Fruit fly (Drosophila melanogaster): ENCODE measurements around the gene ND-B8.

The ND-B8 gene

DNA sequence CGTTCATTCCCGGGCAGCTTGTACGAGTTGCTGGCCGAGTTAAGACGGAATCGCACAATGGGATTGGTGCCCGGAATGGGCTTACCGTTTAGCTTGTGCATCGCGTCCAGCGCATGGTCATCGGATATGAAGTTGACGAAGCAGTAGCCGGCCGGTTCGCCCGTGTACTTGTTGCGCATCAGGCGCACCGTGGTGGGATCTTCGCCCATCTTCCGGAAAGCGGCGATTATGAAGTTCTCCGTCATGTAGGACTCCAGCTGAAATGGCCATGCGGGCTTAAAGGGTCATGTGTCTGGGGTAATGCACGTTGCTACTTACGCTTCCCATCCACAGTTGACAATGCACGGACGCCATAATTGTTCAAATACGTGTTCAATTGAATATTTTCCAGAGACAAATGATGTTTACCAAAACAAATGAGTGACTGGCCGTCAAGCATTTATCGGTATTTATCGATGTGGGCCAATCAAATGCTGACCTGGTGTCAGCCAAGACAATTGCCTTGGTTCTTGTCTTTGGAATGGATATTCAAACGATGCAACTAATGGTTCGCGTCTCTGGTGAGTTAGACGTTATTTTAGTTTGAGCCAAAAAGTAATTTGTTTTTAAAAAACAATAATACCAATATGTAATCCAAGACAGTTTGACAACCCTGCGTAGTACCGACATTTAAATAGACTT is at the start of gene ND-B8, which contains the start of gene Secp43 (continued):
- TF ChIP-seq Myb (GFP tag; optimal IDR thresholded peaks at IDR 0.05) (peak; percentile 99), HLH4C (GFP tag; IDR thresholded peaks at IDR 0.05; ENCODE audit: partially characterized antibody) (peak; percentile 86), CG6854 (GFP tag; optimal IDR thresholded peaks at IDR 0.05) (no peak), Ets97D (GFP tag; optimal IDR thresholded peaks at IDR 0.05) (peak; percentile 81), Xrp1 (GFP tag; IDR thresholded peaks at IDR 0.05) (no peak), exex (tag; optimal IDR thresholded peaks at IDR 0.05) (peak; percentile 16), CG10543 (GFP tag; optimal IDR thresholded peaks at IDR 0.05) (no peak), Lhr (GFP tag; optimal IDR thresholded peaks at IDR 0.05) (peak; percentile 70), Opbp (GFP tag; IDR thresholded peaks at IDR 0.05; ENCODE audit: partially characterized antibody) (peak; percentile 77; the same call in 2 of the 3 replicates), CG14860 (GFP tag; IDR thresholded peaks at IDR 0.05; ENCODE audit: partially characterized antibody) (peak; percentile 65), CG12391 (tag; optimal IDR thresholded peaks at IDR 0.05) (peak; percentile 24), Xbp1 (GFP tag; optimal IDR thresholded peaks at IDR 0.05) (peak; percentile 0), CG13287 (GFP tag; IDR thresholded peaks at IDR 0.05; ENCODE audit: partially characterized antibody) (peak; percentile 82), CHES-1-like (GFP tag; optimal IDR thresholded peaks at IDR 0.05) (peak; percentile 46), CG17385 (GFP tag; optimal IDR thresholded peaks at IDR 0.05) (no peak), CG34376 (GFP tag; optimal IDR thresholded peaks at IDR 0.05) (peak; percentile 82), gfzf (GFP tag; optimal IDR thresholded peaks at IDR 0.05) (peak; percentile 72), CG17912 (GFP tag; optimal IDR thresholded peaks at IDR 0.05) (peak; percentile 11), CG12104 (GFP tag; optimal IDR thresholded peaks at IDR 0.05) (no peak), zen (tag; optimal IDR thresholded peaks at IDR 0.05) (peak; percentile 59), ftz-f1 (GFP tag; optimal IDR thresholded peaks at IDR 0.05) (peak; percentile 26), chinmo (GFP tag; IDR thresholded peaks at IDR 0.05; ENCODE audit: partially characterized antibody) (peak; percentile 88; the same call in 2 of the 4 replicates), CG2129 (GFP tag; IDR thresholded peaks at IDR 0.05; ENCODE audit: partially characterized antibody) (0 out of 2 replicates have a peak, but pooled peaks have one; percentile 29), CG2889 (GFP tag; IDR thresholded peaks at IDR 0.05) (no peak), CG3726 (GFP tag; IDR thresholded peaks at IDR 0.05) (no peak), CG8290 (GFP tag; optimal IDR thresholded peaks at IDR 0.05) (peak; percentile 56), CG8290 (tag; optimal IDR thresholded peaks at IDR 0.05) (peak in 1 of 2 experiments; percentile 71), her (GFP tag; optimal IDR thresholded peaks at IDR 0.05) (no peak), Pdp1 (GFP tag; optimal IDR thresholded peaks at IDR 0.05) (peak in 1 of 2 experiments; percentile 44), hbn (GFP tag; IDR thresholded peaks at IDR 0.05; ENCODE audit: partially characterized antibody) (peak; percentile 57), pfk (GFP tag; optimal IDR thresholded peaks at IDR 0.05) (no peak), ttk (GFP tag; IDR thresholded peaks at IDR 0.05) (no peak), CG17829 (tag; optimal IDR thresholded peaks at IDR 0.05) (peak; percentile 15), CG13296 (GFP tag; optimal IDR thresholded peaks at IDR 0.05) (no peak), PHDP (tag; optimal IDR thresholded peaks at IDR 0.05) (no peak), Dfd (GFP tag; optimal IDR thresholded peaks at IDR 0.05) (no peak), trem (tag; optimal IDR thresholded peaks at IDR 0.05) (peak; percentile 75), CG7928 (GFP tag; optimal IDR thresholded peaks at IDR 0.05) (peak; percentile 34), CG12155 (GFP tag; optimal IDR thresholded peaks at IDR 0.05) (no peak), Dad (GFP tag; optimal IDR thresholded peaks at IDR 0.05) (no peak), crp (GFP tag; optimal IDR thresholded peaks at IDR 0.05) (peak in 1 of 2 experiments; percentile 58), Eip74EF (GFP tag; optimal IDR thresholded peaks at IDR 0.05) (no peak), CG12942 (GFP tag; optimal IDR thresholded peaks at IDR 0.05) (no peak), ewg (GFP tag; optimal IDR thresholded peaks at IDR 0.05) (peak; percentile 4), CG17568 (GFP tag; optimal IDR thresholded peaks at IDR 0.05) (no peak), insv (GFP tag; optimal IDR thresholded peaks at IDR 0.05) (peak in 1 of 2 experiments; percentile 18), sug (tag; optimal IDR thresholded peaks at IDR 0.05) (peak; percentile 61)
